Worm (Caenorhabditis elegans): ENCODE data around the gene osm-6.

The osm-6 gene

ce11 chrV:11875060-11875459 is 52.2 kb downstream of the osm-6 start, which contains the start of gene sulp-4:
Gene sulp-4 (plus strand): TSS chrV:11875360.
- TF ChIP-seq nhr-28 (tag; optimal IDR thresholded peaks at IDR 0.05) (no peak), sea-2 (GFP tag; optimal IDR thresholded peaks at IDR 0.05) (no peak), mml-1 (tag; optimal IDR thresholded peaks at IDR 0.05) (no peak), aly-2 (tag; optimal IDR thresholded peaks at IDR 0.05) (no peak), egl-5 (tag; optimal IDR thresholded peaks at IDR 0.05) (no peak), ama-1 (optimal IDR thresholded peaks at IDR 0.05) (no peak), lin-15B (tag; optimal IDR thresholded peaks at IDR 0.05) (no peak), ztf-11 (tag; optimal IDR thresholded peaks at IDR 0.05) (no peak), nhr-237 (tag; optimal IDR thresholded peaks at IDR 0.05) (no peak), egl-27 (tag; optimal IDR thresholded peaks at IDR 0.05) (no peak), ceh-28 (tag; optimal IDR thresholded peaks at IDR 0.05) (no peak), hmg-11 (tag; optimal IDR thresholded peaks at IDR 0.05) (no peak), fos-1 (tag; optimal IDR thresholded peaks at IDR 0.05) (no peak), tbx-2 (tag; optimal IDR thresholded peaks at IDR 0.05) (no peak), elt-3 (tag; optimal IDR thresholded peaks at IDR 0.05) (no peak), unc-62 (GFP tag; optimal IDR thresholded peaks at IDR 0.05) (no peak), zag-1 (tag; optimal IDR thresholded peaks at IDR 0.05) (no peak)
